Worm (Caenorhabditis elegans): ENCODE results near the gene rol-3.

The rol-3 gene

DNA sequence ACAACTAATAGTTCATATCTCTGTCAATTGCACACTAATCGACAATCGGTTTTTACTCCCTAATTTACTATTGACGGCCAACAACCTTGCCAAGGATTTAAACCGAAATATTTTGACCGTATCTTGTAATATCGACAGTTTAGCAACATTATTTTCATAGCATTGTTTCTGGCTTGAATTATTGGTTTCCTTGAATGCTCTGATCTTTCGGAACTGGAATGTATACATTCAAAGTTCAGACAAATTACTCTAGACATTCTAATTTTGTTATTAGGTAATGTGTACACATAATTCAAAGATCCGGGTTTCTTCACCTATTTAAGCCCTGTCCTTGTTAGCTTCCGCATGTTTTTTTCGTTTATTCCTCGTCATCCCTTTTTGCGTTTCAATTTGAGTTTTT lies 25.7 kb upstream of the rol-3 start, which contains the start of gene C16D9.9:
Gene C16D9.9 (plus strand): TSS at position 301 of the 400 bp plus-strand sequence.
- no peak for TF ChIP-seq ztf-4 (tag; optimal IDR thresholded peaks at IDR 0.05)
- TF ChIP-seq lsy-2 (tag; optimal IDR thresholded peaks at IDR 0.05): no peak
- no peak for TF ChIP-seq skn-1 (tag; optimal IDR thresholded peaks at IDR 0.05)
- no peak for TF ChIP-seq nhr-21 (tag; optimal IDR thresholded peaks at IDR 0.05)
- TF ChIP-seq sma-3 (GFP tag; optimal IDR thresholded peaks at IDR 0.05): no peak
- no peak for TF ChIP-seq nhr-23 (tag; optimal IDR thresholded peaks at IDR 0.05)
- TF ChIP-seq mab-5 (tag; optimal IDR thresholded peaks at IDR 0.05): no peak
- no peak for TF ChIP-seq elt-1 (tag; optimal IDR thresholded peaks at IDR 0.05)
- no peak for TF ChIP-seq ztf-1 (GFP tag; conservative IDR thresholded peaks at IDR 0.05)
- no peak for TF ChIP-seq mbf-1 (tag; optimal IDR thresholded peaks at IDR 0.05)
- no peak for TF ChIP-seq sma-9 (GFP tag; optimal IDR thresholded peaks at IDR 0.05)
- no peak for TF ChIP-seq sma-9 (tag; optimal IDR thresholded peaks at IDR 0.05)
- no peak for TF ChIP-seq nhr-237 (tag; optimal IDR thresholded peaks at IDR 0.05)
- TF ChIP-seq R02D3.7 (tag; optimal IDR thresholded peaks at IDR 0.05): no peak
- TF ChIP-seq unc-62 (GFP tag; optimal IDR thresholded peaks at IDR 0.05): no peak
- TF ChIP-seq nhr-25 (tag; optimal IDR thresholded peaks at IDR 0.05): no peak
- TF ChIP-seq fos-1 (tag; optimal IDR thresholded peaks at IDR 0.05): no peak
- TF ChIP-seq nhr-77 (tag; optimal IDR thresholded peaks at IDR 0.05): no peak
- no peak for TF ChIP-seq lin-13 (GFP tag; optimal IDR thresholded peaks at IDR 0.05)
- TF ChIP-seq F13H6.1 (tag; optimal IDR thresholded peaks at IDR 0.05): no peak

DNA sequence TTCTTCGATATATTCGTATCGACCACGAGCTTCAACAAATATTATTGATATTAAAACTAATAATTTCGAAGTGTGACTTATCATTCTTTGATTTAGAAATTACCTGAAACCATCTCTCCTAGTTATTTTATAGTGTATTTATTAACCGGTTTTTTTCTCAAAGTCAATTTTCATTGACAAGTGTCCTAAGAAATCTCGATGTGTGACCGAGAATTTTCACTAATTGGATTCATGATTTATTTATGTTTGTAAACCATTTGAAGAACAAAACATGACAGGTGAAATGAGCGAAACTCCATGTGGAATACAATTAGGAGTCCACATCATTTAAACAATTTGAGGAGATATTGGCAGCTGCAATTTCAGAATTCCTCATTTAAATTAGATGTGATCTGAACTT lies 25.3 kb upstream of the rol-3 start, which contains the start of gene C16D9.8:
Gene C16D9.8 (minus strand): TSS at position 101 of the 400 bp plus-strand sequence.
- TF ChIP-seq nhr-77 (tag; optimal IDR thresholded peaks at IDR 0.05) (no peak), R02D3.7 (tag; optimal IDR thresholded peaks at IDR 0.05) (no peak), alr-1 (tag; optimal IDR thresholded peaks at IDR 0.05) (no peak), lin-13 (GFP tag; optimal IDR thresholded peaks at IDR 0.05) (no peak), mdl-1 (tag; optimal IDR thresholded peaks at IDR 0.05) (no peak), blmp-1 (tag; optimal IDR thresholded peaks at IDR 0.05; ENCODE audit: insufficient read depth) (no peak)

DNA sequence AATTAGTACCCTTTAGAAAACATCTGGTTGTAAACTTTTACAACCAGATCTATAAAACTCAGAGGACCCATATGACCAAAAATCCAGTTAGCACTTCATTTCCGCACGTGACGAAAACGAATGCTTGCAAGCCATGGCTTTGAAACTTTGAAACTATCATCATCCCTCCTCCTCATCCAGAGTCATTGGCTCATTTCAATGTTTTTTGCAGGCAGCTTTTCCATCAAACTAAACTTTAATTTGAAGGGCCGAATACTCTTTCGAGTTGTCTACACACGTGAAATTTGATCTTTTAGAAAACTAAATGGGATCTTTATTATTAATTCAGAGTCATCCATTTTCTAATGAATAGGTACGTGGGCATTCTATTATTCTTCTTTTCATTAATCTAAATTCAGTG lies 24.0 kb upstream of the rol-3 start:
- TF ChIP-seq egl-27 (tag; optimal IDR thresholded peaks at IDR 0.05) (no peak), gmeb-1 (tag; optimal IDR thresholded peaks at IDR 0.05) (no peak), unc-39 (tag; optimal IDR thresholded peaks at IDR 0.05) (no peak), unc-62 (GFP tag; optimal IDR thresholded peaks at IDR 0.05) (no peak), nhr-129 (tag; optimal IDR thresholded peaks at IDR 0.05) (no peak)

DNA sequence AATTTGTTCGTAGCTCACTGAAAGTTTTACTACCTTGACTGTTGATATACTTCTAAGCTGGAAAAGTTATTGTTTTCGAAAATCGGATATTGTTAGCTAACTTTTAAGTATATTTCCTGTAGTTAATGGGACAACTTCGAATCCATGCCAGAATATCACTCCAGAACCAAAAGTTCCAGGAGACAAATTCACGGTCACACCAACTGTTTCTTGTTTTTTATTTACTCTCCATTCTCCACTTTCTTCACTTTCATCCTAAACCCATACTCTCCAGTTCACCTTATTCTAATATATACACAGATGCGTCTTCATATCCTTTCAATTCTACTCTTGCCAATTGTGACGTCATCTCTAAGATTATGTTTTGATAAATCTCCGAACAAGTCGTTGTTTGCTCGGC lies 20.8 kb upstream of the rol-3 start, which contains the start of gene C16D9.1:
Gene C16D9.1 (plus strand): TSS at position 301 of the 400 bp plus-strand sequence.
- TF ChIP-seq blmp-1 (tag; optimal IDR thresholded peaks at IDR 0.05; ENCODE audit: insufficient read depth) (no peak), nhr-11 (tag; optimal IDR thresholded peaks at IDR 0.05) (no peak)

DNA sequence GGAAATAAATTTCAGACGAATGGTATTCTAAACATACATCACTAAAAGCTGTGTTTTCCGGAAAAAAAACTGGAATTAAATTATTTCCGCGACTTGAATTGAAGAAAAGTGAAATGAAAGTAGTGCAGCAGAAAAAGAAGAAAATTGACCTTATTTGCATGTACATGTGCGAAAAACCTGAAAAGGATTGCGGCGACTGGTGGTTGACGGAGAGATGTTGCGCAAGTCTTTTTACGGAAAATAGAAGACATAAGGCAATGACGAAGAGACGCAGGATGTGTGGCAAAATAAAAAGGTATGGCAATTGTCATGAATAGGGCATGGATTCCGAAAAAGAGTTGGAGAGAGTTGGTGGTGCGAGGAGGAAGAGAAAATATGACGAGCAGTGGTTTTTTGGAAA lies 16.8 kb upstream of the rol-3 start:
- TF ChIP-seq mbf-1 (tag; optimal IDR thresholded peaks at IDR 0.05): no peak
- TF ChIP-seq peb-1 (tag; optimal IDR thresholded peaks at IDR 0.05): no peak
- no peak for TF ChIP-seq C34F6.9 (tag; optimal IDR thresholded peaks at IDR 0.05)
- TF ChIP-seq fos-1 (tag; optimal IDR thresholded peaks at IDR 0.05): no peak
- no peak for TF ChIP-seq blmp-1 (tag; optimal IDR thresholded peaks at IDR 0.05; ENCODE audit: insufficient read depth)
- no peak for TF ChIP-seq lin-39 (tag; optimal IDR thresholded peaks at IDR 0.05)
- no peak for TF ChIP-seq gmeb-1 (tag; optimal IDR thresholded peaks at IDR 0.05)
- TF ChIP-seq lin-13 (GFP tag; optimal IDR thresholded peaks at IDR 0.05): no peak
- no peak for TF ChIP-seq nhr-11 (tag; optimal IDR thresholded peaks at IDR 0.05)

DNA sequence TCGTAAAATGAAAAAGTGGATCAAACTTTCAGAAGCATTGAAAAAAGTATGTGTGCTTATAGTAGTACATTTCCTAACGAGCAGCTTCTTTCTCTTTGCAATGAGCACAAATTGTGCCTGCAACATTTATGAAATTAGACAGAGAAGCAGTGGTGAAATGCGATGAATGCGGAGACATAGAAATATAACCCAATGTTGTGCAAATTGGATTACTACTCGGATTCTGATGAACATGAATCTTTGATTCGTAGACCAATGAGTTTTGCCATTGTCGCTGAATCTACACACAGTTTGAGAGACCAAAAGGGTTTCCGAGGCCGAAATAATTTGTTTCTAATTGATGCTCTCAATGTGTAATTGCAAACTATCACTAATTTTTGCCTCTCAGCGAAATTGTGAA lies 15.7 kb upstream of the rol-3 start:
- TF ChIP-seq F13H6.1 (tag; optimal IDR thresholded peaks at IDR 0.05) (no peak), nhr-129 (tag; optimal IDR thresholded peaks at IDR 0.05) (no peak), nhr-11 (tag; optimal IDR thresholded peaks at IDR 0.05) (no peak), lin-39 (tag; optimal IDR thresholded peaks at IDR 0.05) (no peak), ZK546.5 (tag; optimal IDR thresholded peaks at IDR 0.05) (no peak), C34F6.9 (tag; optimal IDR thresholded peaks at IDR 0.05) (no peak), lsy-2 (tag; optimal IDR thresholded peaks at IDR 0.05) (no peak), ztf-11 (tag; optimal IDR thresholded peaks at IDR 0.05) (no peak), gmeb-1 (tag; optimal IDR thresholded peaks at IDR 0.05) (no peak), zag-1 (tag; optimal IDR thresholded peaks at IDR 0.05) (no peak), dmd-4 (tag; optimal IDR thresholded peaks at IDR 0.05) (no peak), mdl-1 (tag; optimal IDR thresholded peaks at IDR 0.05) (no peak), ceh-82 (tag; optimal IDR thresholded peaks at IDR 0.05) (no peak), elt-1 (tag; optimal IDR thresholded peaks at IDR 0.05) (no peak), nhr-77 (tag; optimal IDR thresholded peaks at IDR 0.05) (no peak), snpc-4 (tag; optimal IDR thresholded peaks at IDR 0.05) (no peak), nhr-237 (tag; optimal IDR thresholded peaks at IDR 0.05) (no peak), sem-4 (tag; optimal IDR thresholded peaks at IDR 0.05) (no peak), sma-9 (GFP tag; optimal IDR thresholded peaks at IDR 0.05) (no peak), sma-9 (tag; optimal IDR thresholded peaks at IDR 0.05) (no peak), mab-5 (tag; optimal IDR thresholded peaks at IDR 0.05) (no peak)

All from whole organism, L2 larva.